Fruit fly (Drosophila melanogaster) whole organism, embryonic: Measurements from ENCODE around the gene Indy.

Experiments
- BEAF-32 ChIP-seq: fragments of 200-800 bp; sonication (Bioruptor generic); optimal IDR thresholded peaks from 3 replicates; lab custom pipeline; 2017; ENCODE audit warnings: missing biosample characterization, missing genetic modification characterization, mild to moderate bottlenecking, moderate library complexity, missing genetic modification reagents
- CG11085 ChIP-seq: fragments of 200-800 bp; sonication (Bioruptor generic); IDR thresholded peaks from 2 replicates; pipeline ENCODE4 v1.3.6; 2022; ENCODE audit warnings: missing biosample characterization, missing genetic modification characterization
- CG11723 ChIP-seq: fragments of 200-800 bp; sonication (Bioruptor generic); optimal IDR thresholded peaks from 2 replicates; lab custom pipeline; 2017; ENCODE audit warnings: missing biosample characterization, mild to moderate bottlenecking, missing genetic modification characterization
- CG12299 ChIP-seq: fragments of 200-800 bp; sonication (Bioruptor generic); optimal IDR thresholded peaks from 2 replicates; lab custom pipeline; 2018; ENCODE audit warnings: missing biosample characterization, mild to moderate bottlenecking, missing genetic modification characterization
- CG1529 ChIP-seq: fragments of 200-800 bp; sonication (Bioruptor generic); optimal IDR thresholded peaks from 3 replicates; lab custom pipeline; 2018; ENCODE audit warnings: missing biosample characterization, missing genetic modification characterization
- CG15514 ChIP-seq: fragments of 200-800 bp; sonication (Bioruptor generic); optimal IDR thresholded peaks from 3 replicates; lab custom pipeline; 2017; ENCODE audit warnings: missing biosample characterization, missing genetic modification characterization, mild to moderate bottlenecking, moderate library complexity, missing genetic modification reagents
- CG15601 ChIP-seq: fragments of 200-800 bp; sonication (Bioruptor generic); optimal IDR thresholded peaks from 3 replicates; lab custom pipeline; 2019; ENCODE audit warnings: missing biosample characterization, mild to moderate bottlenecking, missing genetic modification characterization, moderate library complexity
- CG16779 ChIP-seq: fragments of 200-800 bp; sonication (Bioruptor generic); IDR thresholded peaks from 2 replicates; pipeline ENCODE4 v1.3.6; 2022; ENCODE audit warnings: missing biosample characterization, missing genetic modification characterization
- CG17328 ChIP-seq: fragments of 200-800 bp; sonication (Bioruptor generic); IDR thresholded peaks from 2 replicates; pipeline ENCODE4 v1.3.6; 2022; ENCODE audit warnings: missing biosample characterization, missing genetic modification characterization
- CG17361 ChIP-seq: fragments of 200-800 bp; sonication (Bioruptor generic); IDR thresholded peaks from 3 replicates; pipeline ENCODE4 v1.3.6; 2022; ENCODE audit warnings: missing biosample characterization, missing genetic modification characterization
- CG17912 ChIP-seq: fragments of 200-800 bp; sonication (Bioruptor generic); optimal IDR thresholded peaks from 2 replicates; lab custom pipeline; 2018; ENCODE audit warnings: missing biosample characterization, mild to moderate bottlenecking, missing genetic modification characterization
- CG18764 ChIP-seq: fragments of 200-800 bp; sonication (Bioruptor generic); optimal IDR thresholded peaks from 3 replicates; lab custom pipeline; 2016; ENCODE audit warnings: missing biosample characterization, missing genetic modification characterization
- CG31224 ChIP-seq: fragments of 200-800 bp; sonication (Bioruptor generic); IDR thresholded peaks from 2 replicates; pipeline ENCODE4 v1.3.6; 2022; ENCODE audit warnings: missing biosample characterization, missing genetic modification characterization
- CG33213 ChIP-seq: fragments of 200-800 bp; sonication (Bioruptor generic); optimal IDR thresholded peaks from 3 replicates; lab custom pipeline; 2016; ENCODE audit warnings: missing biosample characterization, missing genetic modification characterization
- CG3847 ChIP-seq: fragments of 200-800 bp; sonication (Bioruptor generic); IDR thresholded peaks from 2 replicates; pipeline ENCODE4 v1.3.6; 2022; ENCODE audit warnings: missing biosample characterization, missing genetic modification characterization
- CG4360 ChIP-seq: fragments of 200-800 bp; sonication (Bioruptor generic); IDR thresholded peaks from 2 replicates; pipeline ENCODE4 v1.3.6; 2022; ENCODE audit warnings: missing biosample characterization, missing genetic modification characterization
- CG6175 ChIP-seq: fragments of 200-800 bp; sonication (Bioruptor generic); IDR thresholded peaks from 3 replicates; pipeline ENCODE4 v1.3.6; 2022; ENCODE audit warnings: missing biosample characterization, missing genetic modification characterization
- CG6683 ChIP-seq: fragments of 200-800 bp; sonication (Bioruptor generic); optimal IDR thresholded peaks from 2 replicates; lab custom pipeline; 2017; ENCODE audit warnings: missing biosample characterization, mild to moderate bottlenecking, missing genetic modification characterization, missing genetic modification reagents
- CG7745 ChIP-seq: fragments of 200-800 bp; sonication (Bioruptor generic); optimal IDR thresholded peaks from 2 replicates; lab custom pipeline; 2018; ENCODE audit warnings: missing biosample characterization, mild to moderate bottlenecking, missing genetic modification characterization, moderate library complexity
- CHES-1-like ChIP-seq: fragments of 200-800 bp; sonication (Bioruptor generic); optimal IDR thresholded peaks from 2 replicates; lab custom pipeline; 2016; ENCODE audit warnings: missing biosample characterization, missing genetic modification characterization
- Dfd ChIP-seq, 2 experiments: fragments of >200 bp; optimal IDR thresholded peaks; 2 replicates each; lab custom pipeline; 2017; ENCODE audit warnings: missing biosample characterization in 2 of 2, missing genetic modification characterization in 2 of 2
- HLH3B ChIP-seq: fragments of 200-800 bp; sonication (Bioruptor generic); IDR thresholded peaks from 2 replicates; pipeline ENCODE4 v1.3.6; 2022; ENCODE audit warnings: missing biosample characterization, missing genetic modification characterization
- Kr ChIP-seq: fragments of 200-800 bp; sonication (Bioruptor generic); optimal IDR thresholded peaks from 2 replicates; lab custom pipeline; 2017; ENCODE audit warnings: missing biosample characterization, mild to moderate bottlenecking, missing genetic modification characterization
- Lhr ChIP-seq: fragments of 200-800 bp; sonication (Bioruptor generic); optimal IDR thresholded peaks from 3 replicates; lab custom pipeline; 2017; ENCODE audit warnings: mild to moderate bottlenecking, missing biosample characterization, missing genetic modification reagents, missing genetic modification characterization
- Mes4 ChIP-seq: fragments of 200-800 bp; sonication (Bioruptor generic); optimal IDR thresholded peaks from 2 replicates; lab custom pipeline; 2016; ENCODE audit warnings: missing biosample characterization, missing genetic modification characterization
- NfI ChIP-seq: fragments of 200-800 bp; sonication (Bioruptor generic); optimal IDR thresholded peaks from 3 replicates; lab custom pipeline; 2018; ENCODE audit warnings: missing biosample characterization, mild to moderate bottlenecking, missing genetic modification characterization, moderate library complexity
- Sin3A ChIP-seq: fragments of >200 bp; optimal IDR thresholded peaks from 2 replicates; lab custom pipeline; 2018
- Usf ChIP-seq: fragments of 200-800 bp; sonication (Bioruptor generic); optimal IDR thresholded peaks from 2 replicates; lab custom pipeline; 2017; ENCODE audit warnings: missing genotype, missing biosample characterization, missing genetic modification characterization
- Vsx1 ChIP-seq: fragments of 200-800 bp; sonication (Bioruptor generic); optimal IDR thresholded peaks from 2 replicates; lab custom pipeline; 2017; ENCODE audit warnings: missing biosample characterization, mild to moderate bottlenecking, missing genetic modification characterization, missing genetic modification reagents
- al ChIP-seq: fragments of 200-800 bp; sonication (Bioruptor generic); IDR thresholded peaks from 2 replicates; pipeline ENCODE4 v1.3.6; 2022; ENCODE audit warnings: missing biosample characterization, missing genetic modification characterization
- ato ChIP-seq: fragments of 200-800 bp; sonication (Bioruptor generic); IDR thresholded peaks from 2 replicates; pipeline ENCODE4 v1.3.6; 2022; ENCODE audit warnings: missing biosample characterization, missing genetic modification characterization; ENCODE audit not compliant: partially characterized antibody
- cas ChIP-seq: fragments of 200-800 bp; sonication (Bioruptor generic); IDR thresholded peaks from 2 replicates; pipeline ENCODE4 v1.3.6; 2022; ENCODE audit warnings: missing biosample characterization, missing genetic modification characterization
- cato ChIP-seq: fragments of 200-800 bp; sonication (Bioruptor generic); optimal IDR thresholded peaks from 2 replicates; lab custom pipeline; 2016; ENCODE audit warnings: missing biosample characterization, missing genetic modification characterization, borderline replicate concordance
- dati ChIP-seq: fragments of 200-800 bp; sonication (Bioruptor generic); IDR thresholded peaks from 2 replicates; pipeline ENCODE4 v1.3.6; 2022; ENCODE audit warnings: missing biosample characterization, missing genetic modification characterization
- dm ChIP-seq: fragments of 200-800 bp; sonication (Bioruptor generic); optimal IDR thresholded peaks from 3 replicates; lab custom pipeline; 2016; ENCODE audit warnings: missing biosample characterization, missing genetic modification characterization
- fd64A ChIP-seq: fragments of 200-800 bp; sonication (Bioruptor generic); optimal IDR thresholded peaks from 3 replicates; lab custom pipeline; 2018; ENCODE audit warnings: missing biosample characterization, mild to moderate bottlenecking, missing genetic modification characterization
- fd96Cb ChIP-seq: fragments of 200-800 bp; sonication (Bioruptor generic); optimal IDR thresholded peaks from 2 replicates; lab custom pipeline; 2018; ENCODE audit warnings: missing biosample characterization, mild to moderate bottlenecking, missing genetic modification characterization, moderate library complexity
- gsb-n ChIP-seq: fragments of 200-800 bp; sonication (Bioruptor generic); optimal IDR thresholded peaks from 3 replicates; lab custom pipeline; 2018; ENCODE audit warnings: missing biosample characterization, mild to moderate bottlenecking, missing genetic modification characterization
- hb ChIP-seq: fragments of 200-800 bp; sonication (Bioruptor generic); IDR thresholded peaks from 3 replicates; pipeline ENCODE4 v1.3.6; 2022; ENCODE audit warnings: missing biosample characterization, missing genetic modification characterization; ENCODE audit not compliant: partially characterized antibody
- hkb ChIP-seq, 2 experiments: fragments of 200-800 bp in 1 of 2; fragments of >200 bp in 1 of 2; sonication (Bioruptor generic) in 1 of 2; IDR thresholded peaks in 1 of 2; optimal IDR thresholded peaks in 1 of 2; 2 replicates each; pipeline versions ENCODE4 v1.3.6 to Lab custom; 2017 to 2022; ENCODE audit warnings: missing biosample characterization in 1 of 2, missing genetic modification characterization in 1 of 2
- nmo ChIP-seq: fragments of 200-800 bp; sonication (Bioruptor generic); optimal IDR thresholded peaks from 2 replicates; lab custom pipeline; 2018; ENCODE audit warnings: missing biosample characterization, mild to moderate bottlenecking, missing genetic modification characterization, moderate library complexity
- odd ChIP-seq: fragments of 200-800 bp; sonication (Bioruptor generic); optimal IDR thresholded peaks from 2 replicates; lab custom pipeline; 2017; ENCODE audit warnings: missing biosample characterization, mild to moderate bottlenecking, missing genetic modification characterization
- pho ChIP-seq: fragments of 200-800 bp; sonication (Bioruptor generic); optimal IDR thresholded peaks from 2 replicates; lab custom pipeline; 2016; ENCODE audit warnings: missing biosample characterization, missing genetic modification characterization
- pum ChIP-seq: fragments of 200-800 bp; sonication (Bioruptor generic); optimal IDR thresholded peaks from 2 replicates; lab custom pipeline; 2016; ENCODE audit warnings: missing biosample characterization, missing genetic modification characterization
- shn ChIP-seq: fragments of 200-800 bp; sonication (Bioruptor generic); optimal IDR thresholded peaks from 3 replicates; lab custom pipeline; 2016; ENCODE audit warnings: missing biosample characterization, missing genetic modification characterization
- slp2 ChIP-seq: fragments of 200-800 bp; sonication (Bioruptor generic); optimal IDR thresholded peaks from 2 replicates; lab custom pipeline; 2016; ENCODE audit warnings: missing biosample characterization, missing genetic modification characterization
- sqz ChIP-seq: fragments of 200-800 bp; sonication (Bioruptor generic); optimal IDR thresholded peaks from 3 replicates; lab custom pipeline; 2018; ENCODE audit warnings: missing biosample characterization, mild to moderate bottlenecking, missing genetic modification characterization
- wek ChIP-seq: fragments of 200-800 bp; sonication (Bioruptor generic); optimal IDR thresholded peaks from 3 replicates; lab custom pipeline; 2018; ENCODE audit warnings: missing biosample characterization, mild to moderate bottlenecking, missing genetic modification characterization, moderate library complexity
- z ChIP-seq: fragments of 200-800 bp; sonication (Bioruptor generic); IDR thresholded peaks from 3 replicates; pipeline ENCODE4 v1.3.6; 2022; ENCODE audit warnings: missing biosample characterization, missing genetic modification characterization
- zf30C ChIP-seq: fragments of 200-800 bp; sonication (Bioruptor generic); optimal IDR thresholded peaks from 3 replicates; lab custom pipeline; 2018; ENCODE audit warnings: missing biosample characterization, mild to moderate bottlenecking, missing genetic modification characterization
- zfh2 ChIP-seq: fragments of 200-800 bp; sonication (Bioruptor generic); optimal IDR thresholded peaks from 2 replicates; lab custom pipeline; 2016; ENCODE audit warnings: missing biosample characterization, missing genetic modification characterization

Gene Indy

DNA sequence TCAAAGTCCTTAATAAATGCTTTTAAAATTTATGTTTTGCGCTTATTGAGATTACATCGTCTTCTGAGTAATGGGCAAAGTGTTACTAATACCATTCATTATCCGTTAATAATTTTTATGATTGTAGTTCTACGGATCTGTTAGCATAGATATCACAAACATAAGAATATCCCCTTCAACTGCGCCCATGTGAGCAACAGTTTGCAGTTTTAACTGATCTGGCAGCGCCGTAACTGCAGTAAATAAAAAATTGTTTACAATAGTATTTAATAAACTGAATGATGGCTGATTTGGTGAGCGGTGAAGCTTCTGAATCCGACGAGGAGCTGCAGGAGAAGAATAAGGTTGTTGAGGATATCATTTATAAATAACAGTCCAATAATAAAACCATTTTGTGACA is 24.0 kb upstream of the Indy start, which contains the start of gene Blos3 (continued):
- no peak for TF ChIP-seq Usf
- no peak for TF ChIP-seq fd64A (GFP tag; lab: Kevin White, UChicago)
- 0 out of 2 replicates have a peak, but pooled peaks have one; percentile 6 for TF ChIP-seq CG3847 (GFP tag; lab: Robert Waterston, UW)
- TF ChIP-seq hkb (optimal IDR thresholded peaks at IDR 0.05; lab: Kevin White, UChicago), result no peak
- TF ChIP-seq hkb (GFP tag; IDR thresholded peaks at IDR 0.05; lab: Robert Waterston, UW), result 0 out of 2 replicates have a peak, but pooled peaks have one; percentile 34
- peak; percentile 7 for TF ChIP-seq CHES-1-like (GFP tag; lab: Kevin White, UChicago)
- no peak for TF ChIP-seq CG12299 (tag; lab: Kevin White, UChicago)
- TF ChIP-seq CG15601 (tag; lab: Kevin White, UChicago), result peak; percentile 6
- no peak for TF ChIP-seq zf30C (GFP tag; lab: Kevin White, UChicago)
- no peak for TF ChIP-seq z (GFP tag; lab: Robert Waterston, UW)
- TF ChIP-seq Vsx1, result no peak
- no peak for TF ChIP-seq CG7745 (tag; lab: Kevin White, UChicago)
- TF ChIP-seq gsb-n (tag; lab: Kevin White, UChicago), result peak; percentile 13
- TF ChIP-seq Dfd (GFP tag; optimal IDR thresholded peaks at IDR 0.05; lab: Kevin White, UChicago), result no peak
- TF ChIP-seq hb (GFP tag; lab: Robert Waterston, UW), result no peak
- no peak for TF ChIP-seq Kr (GFP tag; lab: Kevin White, UChicago)
- peak; percentile 55 for TF ChIP-seq NfI
- peak; percentile 11 for TF ChIP-seq nmo (GFP tag; lab: Kevin White, UChicago)
- TF ChIP-seq Mes4, result no peak
- no peak for TF ChIP-seq CG6175 (GFP tag; lab: Robert Waterston, UW)
- peak; percentile 51 for TF ChIP-seq CG17912 (GFP tag; lab: Kevin White, UChicago)
- TF ChIP-seq CG33213 (GFP tag; lab: Kevin White, UChicago), result peak; percentile 57
- peak; percentile 19 for TF ChIP-seq CG18764 (GFP tag; lab: Kevin White, UChicago)
- no peak for TF ChIP-seq CG16779
- TF ChIP-seq CG11085, result 0 out of 2 replicates have a peak, but pooled peaks have one; percentile 27
- TF ChIP-seq CG6683 (GFP tag; lab: Kevin White, UChicago), result no peak
- no peak for TF ChIP-seq sqz (GFP tag; lab: Kevin White, UChicago)
- no peak for TF ChIP-seq Sin3A (lab: Kevin White, UChicago)
- TF ChIP-seq wek (GFP tag; lab: Kevin White, UChicago), result peak; percentile 73
- no peak for TF ChIP-seq Lhr (GFP tag; lab: Kevin White, UChicago)
- no peak for TF ChIP-seq ato (GFP tag; lab: Robert Waterston, UW)
- peak; percentile 15; the same call in 1 of the 2 replicates for TF ChIP-seq al (GFP tag; lab: Robert Waterston, UW)
- TF ChIP-seq cas (GFP tag; lab: Robert Waterston, UW), result no peak
- 0 out of 3 replicates have a peak, but pooled peaks have one; percentile 21 for TF ChIP-seq CG17361 (GFP tag; lab: Robert Waterston, UW)
- TF ChIP-seq cato (GFP tag; lab: Kevin White, UChicago), result peak; percentile 2
- no peak for TF ChIP-seq odd (GFP tag; lab: Kevin White, UChicago)
- TF ChIP-seq HLH3B (GFP tag; lab: Robert Waterston, UW), result peak; percentile 35
- peak; percentile 37 for TF ChIP-seq CG15514 (GFP tag; lab: Kevin White, UChicago)
- TF ChIP-seq pum, result peak; percentile 60
- TF ChIP-seq dati (GFP tag; lab: Robert Waterston, UW), result no peak
- peak; percentile 2 for TF ChIP-seq slp2
- no peak for TF ChIP-seq CG31224 (GFP tag; lab: Robert Waterston, UW)
- TF ChIP-seq pho (GFP tag; lab: Kevin White, UChicago), result peak; percentile 57
- peak; percentile 36 for TF ChIP-seq fd96Cb (tag; lab: Kevin White, UChicago)
- no peak for TF ChIP-seq CG4360
- no peak for TF ChIP-seq BEAF-32 (GFP tag; lab: Kevin White, UChicago)
- peak; percentile 49 for TF ChIP-seq shn (GFP tag; lab: Kevin White, UChicago)
- TF ChIP-seq dm (GFP tag; lab: Kevin White, UChicago), result no peak
- TF ChIP-seq CG1529 (GFP tag; lab: Kevin White, UChicago), result peak; percentile 73
- peak; percentile 65 for TF ChIP-seq zfh2 (GFP tag; lab: Kevin White, UChicago)
- TF ChIP-seq CG11723, result peak; percentile 20
- TF ChIP-seq CG17328 (GFP tag; lab: Robert Waterston, UW), result peak; percentile 27; the same call in 1 of the 2 replicates
